Worm (Caenorhabditis elegans): ENCODE data around the gene semi-1.
A peak's percentile ranks its signal among the peaks of the same experiment; 100 is the strongest.

Gene semi-1

DNA sequence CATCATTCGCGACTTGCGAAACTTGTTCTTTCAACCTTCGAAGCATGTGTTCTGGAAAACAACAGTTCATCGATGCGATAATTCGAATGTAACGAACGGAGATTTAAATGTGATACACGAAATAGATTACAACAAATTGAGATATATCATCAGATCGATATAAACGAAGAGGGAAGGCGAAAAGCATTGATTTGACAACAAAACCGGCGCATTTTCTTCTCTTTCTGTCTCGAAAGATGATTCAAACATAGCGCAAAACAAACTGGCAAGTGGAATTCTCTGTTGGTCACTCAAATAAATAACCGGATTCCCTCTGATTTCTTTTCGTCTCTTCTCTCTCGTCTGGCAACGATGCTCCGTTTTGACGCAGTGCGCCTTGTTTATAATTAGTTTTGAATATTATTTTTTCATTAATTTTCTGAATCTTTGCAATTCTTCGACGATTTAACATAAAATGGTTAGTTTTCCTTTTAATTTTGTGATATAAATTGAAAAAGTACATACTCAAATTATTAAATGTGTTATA, 17.6 kb downstream of the semi-1 start, which contains the start of the genes eea-1 and gut-2:
Gene eea-1, minus strand, starts transcription at position 51 of the 526 bp plus-strand sequence.
Gene gut-2, plus strand, starts transcription at position 369 of the 526 bp plus-strand sequence.
- TF ChIP-seq rbr-2 (tag; optimal IDR thresholded peaks at IDR 0.05) (peak; percentile 36), nhr-6 (tag; optimal IDR thresholded peaks at IDR 0.05) (peak; percentile 47), unc-62 (GFP tag; optimal IDR thresholded peaks at IDR 0.05 in 1 of 2) (peak in 1 of 2 experiments; percentile 96), unc-62 (tag; optimal IDR thresholded peaks at IDR 0.05) (no peak), zfp-3 (GFP tag; conservative IDR thresholded peaks at IDR 0.05) (no peak), hlh-11 (tag; optimal IDR thresholded peaks at IDR 0.05) (peak; percentile 54), dpl-1 (GFP tag; optimal IDR thresholded peaks at IDR 0.05) (peak; percentile 66), egl-43 (GFP tag; IDR thresholded peaks at IDR 0.05) (no peak), ctbp-1 (GFP tag; IDR thresholded peaks at IDR 0.05) (no peak), hlh-30 (tag; optimal IDR thresholded peaks at IDR 0.05; ENCODE audit: insufficient read depth) (peak; percentile 58), Y48G9A.11 (GFP tag; IDR thresholded peaks at IDR 0.05) (peak; percentile 98), mdl-1 (tag; optimal IDR thresholded peaks at IDR 0.05) (peak in 1 of 2 experiments; percentile 8), mes-2 (tag; optimal IDR thresholded peaks at IDR 0.05; ENCODE audit: poor library complexity, severe bottlenecking) (peak; percentile 88), mep-1 (tag; optimal IDR thresholded peaks at IDR 0.05) (peak; percentile 67), ama-1 (optimal IDR thresholded peaks at IDR 0.05) (no peak), mxl-3 (GFP tag; optimal IDR thresholded peaks at IDR 0.05) (peak; percentile 3), nhr-28 (tag; optimal IDR thresholded peaks at IDR 0.05) (peak; percentile 47), lin-38 (GFP tag; IDR thresholded peaks at IDR 0.05) (peak; percentile 35; the same call in 1 of the 2 replicates), lsy-2 (tag; optimal IDR thresholded peaks at IDR 0.05) (peak in 1 of 2 experiments; percentile 73), ceh-82 (tag; optimal IDR thresholded peaks at IDR 0.05) (no peak), daf-19 (GFP tag; conservative IDR thresholded peaks at IDR 0.05) (no peak), aha-1 (tag) (peak; percentile 49), T20F7.1 (GFP tag; optimal IDR thresholded peaks at IDR 0.05) (peak; percentile 97)

DNA sequence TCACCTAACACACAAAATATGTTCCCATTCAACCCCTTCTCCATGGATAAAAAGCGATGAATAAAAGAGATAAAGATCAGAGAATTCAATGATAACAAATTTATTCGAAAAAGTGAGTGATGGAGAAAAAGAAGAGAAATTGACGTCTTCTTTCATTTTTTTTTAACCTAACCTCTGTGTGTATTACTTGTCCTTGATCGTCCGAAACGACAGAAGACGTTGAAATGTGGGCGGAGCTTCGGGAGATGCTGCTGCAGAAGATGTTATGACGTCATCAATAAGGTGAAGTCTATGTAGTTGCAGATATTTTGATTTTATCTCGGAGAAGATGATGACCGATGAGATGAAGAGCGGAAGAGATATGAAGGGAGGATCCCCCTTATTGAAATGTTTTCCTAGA, 25.2 kb downstream of the semi-1 start, which contains the start of gene T10G3.3:
Gene T10G3.3, minus strand, starts transcription at position 370 of the 400 bp plus-strand sequence.
- TF ChIP-seq ztf-11 (tag; optimal IDR thresholded peaks at IDR 0.05) (no peak), nhr-25 (tag; optimal IDR thresholded peaks at IDR 0.05; ENCODE audit: borderline replicate concordance, insufficient read depth) (peak; percentile 4), aha-1 (tag) (peak; percentile 87), unc-62 (GFP tag; optimal IDR thresholded peaks at IDR 0.05 in 1 of 2) (peak in 1 of 2 experiments; percentile 23), unc-62 (tag; optimal IDR thresholded peaks at IDR 0.05) (no peak), nhr-28 (tag; optimal IDR thresholded peaks at IDR 0.05) (peak; percentile 63)

DNA sequence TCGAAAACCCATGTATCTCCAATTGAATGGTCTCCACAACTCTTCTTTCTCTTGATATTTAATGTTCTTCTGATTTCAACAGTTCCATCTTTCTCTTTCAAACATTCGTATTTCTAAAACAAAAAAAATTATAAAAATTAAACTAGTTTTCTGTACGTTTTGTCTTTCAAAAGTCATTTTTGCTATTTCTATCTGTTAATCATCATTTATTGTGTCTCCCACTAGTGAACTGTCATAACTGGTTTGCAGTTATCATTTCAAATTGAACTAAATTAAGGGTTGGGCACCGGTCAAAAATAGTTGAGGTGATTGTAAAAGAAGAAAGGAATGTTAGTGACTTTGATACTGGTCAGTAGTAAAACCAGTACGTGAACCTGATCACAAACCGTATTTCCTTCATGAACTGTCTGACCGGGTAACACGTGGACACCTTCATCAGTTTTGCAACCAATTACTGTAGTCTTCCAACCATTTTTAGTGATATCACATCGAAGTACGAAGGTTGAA, 26.7 kb downstream of the semi-1 start:
- TF ChIP-seq aha-1 (tag) = peak; percentile 80
- TF ChIP-seq aly-2 (tag; optimal IDR thresholded peaks at IDR 0.05) = no peak
- TF ChIP-seq daf-12 (tag; optimal IDR thresholded peaks at IDR 0.05) = no peak
- no peak for TF ChIP-seq gei-8 (GFP tag; optimal IDR thresholded peaks at IDR 0.05)
- TF ChIP-seq egl-43 (GFP tag; IDR thresholded peaks at IDR 0.05) = no peak
- TF ChIP-seq T20F7.1 (GFP tag; optimal IDR thresholded peaks at IDR 0.05) = peak; percentile 7
- no peak for TF ChIP-seq dpl-1 (GFP tag; optimal IDR thresholded peaks at IDR 0.05)
- no peak for TF ChIP-seq jun-1 (tag; optimal IDR thresholded peaks at IDR 0.05)
- no peak for TF ChIP-seq nhr-42 (GFP tag; IDR thresholded peaks at IDR 0.05)
- no peak for TF ChIP-seq ces-1 (GFP tag; optimal IDR thresholded peaks at IDR 0.05)
- no peak for TF ChIP-seq zip-2 (tag; optimal IDR thresholded peaks at IDR 0.05)
- peak in 1 of 2 experiments; percentile 91 for TF ChIP-seq unc-62 (GFP tag; optimal IDR thresholded peaks at IDR 0.05 in 1 of 2)
- TF ChIP-seq unc-62 (tag; optimal IDR thresholded peaks at IDR 0.05) = no peak
- TF ChIP-seq lin-29 (GFP tag; IDR thresholded peaks at IDR 0.05) = no peak
- no peak for TF ChIP-seq nhr-6 (tag; optimal IDR thresholded peaks at IDR 0.05)

DNA sequence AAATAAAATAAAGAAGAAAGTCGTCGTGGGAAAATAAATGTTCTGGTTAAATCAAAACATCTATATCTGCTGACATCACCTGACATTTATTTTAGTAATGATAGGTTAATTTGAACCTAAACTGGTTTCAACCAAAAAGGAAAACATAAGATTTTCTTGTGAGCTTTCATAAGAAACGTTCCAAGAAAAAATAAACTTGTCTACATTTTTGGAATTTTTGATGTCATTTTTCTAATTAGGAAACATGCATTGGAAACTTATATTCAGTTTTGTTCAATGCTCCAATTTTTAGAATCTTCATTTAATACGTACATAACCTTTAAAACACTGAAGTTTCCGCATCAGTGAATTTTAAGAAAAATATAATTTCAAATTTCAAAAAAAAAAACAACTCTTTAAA, 29.3 kb downstream of the semi-1 start:
- no peak for TF ChIP-seq pha-4 (GFP tag; IDR thresholded peaks at IDR 0.05)
- TF ChIP-seq pha-4 (tag; optimal IDR thresholded peaks at IDR 0.05) = no peak
- TF ChIP-seq nhr-11 (tag; optimal IDR thresholded peaks at IDR 0.05) = no peak
- no peak for TF ChIP-seq ctbp-1 (GFP tag; IDR thresholded peaks at IDR 0.05)
- TF ChIP-seq mdt-29 (GFP tag; IDR thresholded peaks at IDR 0.05) = no peak
- no peak for TF ChIP-seq egl-43 (GFP tag; IDR thresholded peaks at IDR 0.05)
- TF ChIP-seq zag-1 (tag; optimal IDR thresholded peaks at IDR 0.05) = no peak
- no peak for TF ChIP-seq lin-39 (tag; optimal IDR thresholded peaks at IDR 0.05)
- no peak for TF ChIP-seq set-16 (GFP tag; IDR thresholded peaks at IDR 0.05)
- no peak for TF ChIP-seq D1046.2 (GFP tag; IDR thresholded peaks at IDR 0.05)
- TF ChIP-seq php-3 (GFP tag; IDR thresholded peaks at IDR 0.05) = no peak
- TF ChIP-seq nhr-77 (tag; optimal IDR thresholded peaks at IDR 0.05) = no peak
- TF ChIP-seq F49E8.2 (tag; optimal IDR thresholded peaks at IDR 0.05; ENCODE audit: borderline replicate concordance) = no peak
- no peak for TF ChIP-seq lir-3 (tag; optimal IDR thresholded peaks at IDR 0.05)
- TF ChIP-seq ztf-7 (tag; optimal IDR thresholded peaks at IDR 0.05) = no peak
